Fruit fly (Drosophila melanogaster) whole organism, wandering third instar larva: ENCODE measurements around the gene EloB.
A peak's percentile ranks its signal among the peaks of the same experiment; 100 is the strongest.

Experiments
- Abd-B ChIP-seq: fragments of >200 bp; optimal IDR thresholded peaks from 2 replicates; lab custom pipeline; 2017; ENCODE audit warnings: missing biosample characterization, missing genetic modification characterization
- Dfd ChIP-seq: fragments of >200 bp; optimal IDR thresholded peaks from 2 replicates; lab custom pipeline; 2017; ENCODE audit warnings: missing biosample characterization, missing genetic modification characterization
- Hnf4 ChIP-seq: fragments of 200-800 bp; sonication (Bioruptor generic); optimal IDR thresholded peaks from 2 replicates; lab custom pipeline; 2016; ENCODE audit warnings: missing biosample characterization, mild to moderate bottlenecking, missing genetic modification characterization
- Hr83 ChIP-seq: fragments of 200-300 bp; sonication (Bioruptor generic); optimal IDR thresholded peaks from 2 replicates; lab custom pipeline; 2016; ENCODE audit warnings: missing biosample characterization, mild to moderate bottlenecking, missing genetic modification characterization, moderate library complexity; ENCODE audit not compliant: poor library complexity, severe bottlenecking
- Myc ChIP-seq: fragments of >200 bp; optimal IDR thresholded peaks from 2 replicates; lab custom pipeline; 2017
- N ChIP-seq: fragments of >200 bp; optimal IDR thresholded peaks from 2 replicates; lab custom pipeline; 2018; ENCODE audit warnings: missing biosample characterization, missing external identifiers, missing genetic modification characterization
- Rel ChIP-seq, 2 experiments: fragments of 200-800 bp; sonication (Bioruptor generic) in 1 of 2; optimal IDR thresholded peaks; 2 replicates in 1 of 2; 3 replicates in 1 of 2; lab custom pipeline; 2016 to 2019; ENCODE audit warnings: mild to moderate bottlenecking in 2 of 2, missing biosample characterization in 2 of 2, missing genetic modification characterization in 2 of 2, moderate library complexity in 1 of 2
- brk ChIP-seq: fragments of 200-800 bp; sonication (Bioruptor generic); optimal IDR thresholded peaks from 2 replicates; lab custom pipeline; 2016; ENCODE audit warnings: missing biosample characterization, mild to moderate bottlenecking, missing genetic modification characterization
- dmrt93B ChIP-seq: fragments of 200-800 bp; sonication (Bioruptor generic); optimal IDR thresholded peaks from 2 replicates; lab custom pipeline; 2018; ENCODE audit warnings: missing biosample characterization, mild to moderate bottlenecking, missing genetic modification characterization
- dsf ChIP-seq: sonication (Bioruptor generic); optimal IDR thresholded peaks from 2 replicates; lab custom pipeline; 2016; ENCODE audit warnings: missing biosample characterization, missing genetic modification characterization, borderline replicate concordance
- h ChIP-seq: fragments of 200-800 bp; sonication (Bioruptor generic); optimal IDR thresholded peaks from 3 replicates; lab custom pipeline; 2016; ENCODE audit warnings: missing biosample characterization, mild to moderate bottlenecking, missing genetic modification characterization
- psq ChIP-seq: fragments of 200-800 bp; sonication (Bioruptor generic); optimal IDR thresholded peaks from 3 replicates; lab custom pipeline; 2017; ENCODE audit warnings: missing biosample characterization, mild to moderate bottlenecking, missing genetic modification characterization, moderate library complexity
- rgr ChIP-seq: fragments of 200-800 bp; sonication (Bioruptor generic); optimal IDR thresholded peaks from 3 replicates; lab custom pipeline; 2016; ENCODE audit warnings: missing biosample characterization, mild to moderate bottlenecking, missing genetic modification characterization
- woc ChIP-seq: sonication (Bioruptor generic); optimal IDR thresholded peaks from 2 replicates; lab custom pipeline; 2016; ENCODE audit warnings: missing biosample characterization, mild to moderate bottlenecking, missing genetic modification characterization

dm6 chr3R:20565546-20565948 lies 14.1 kb downstream of the EloB start:
- TF ChIP-seq dmrt93B (GFP tag; lab: Kevin White, UChicago) (no peak), h (GFP tag; lab: Kevin White, UChicago) (peak; percentile 10), Dfd (no peak), Hnf4 (no peak), Rel (GFP tag; optimal IDR thresholded peaks at IDR 0.05; lab: Kevin White, UChicago) (peak; percentile 47), Rel (tag; optimal IDR thresholded peaks at IDR 0.05; lab: Kevin White, UChicago) (peak; percentile 51), N (GFP tag; lab: Kevin White, UChicago) (no peak), woc (GFP tag; lab: Kevin White, UChicago) (no peak), psq (no peak), brk (GFP tag; lab: Kevin White, UChicago) (no peak), dsf (GFP tag; lab: Kevin White, UChicago) (no peak), rgr (no peak), Hr83 (GFP tag; lab: Kevin White, UChicago) (no peak), Myc (no peak), Abd-B (no peak)
